Fruit fly (Drosophila melanogaster) S2 (cell line): Measurements from ENCODE around the gene Inx3.

Experiments used
- CG8478 ChIP-seq: fragments of >200 bp; optimal IDR thresholded peaks from 2 replicates; lab custom pipeline; 2018
- CTCF ChIP-seq, 2 experiments: fragments of >200 bp; optimal IDR thresholded peaks; 2 replicates each; lab custom pipeline; 2018

dm6 chr3R:28870364-28870763, 11.1 kb upstream of the Inx3 start:
- peak; percentile 66 to 86 for TF ChIP-seq CTCF (optimal IDR thresholded peaks at IDR 0.05; lab: Kevin White, UChicago)
- TF ChIP-seq CG8478: no peak
